Worm (Caenorhabditis elegans): ENCODE data around the gene ZK1307.9.

The ZK1307.9 gene

ce11 chrII:9649191-9649590 is at the start of gene ZK1307.9:
Gene ZK1307.9, plus strand, starts transcription at chrII:9649491.
- TF ChIP-seq mml-1 (tag; optimal IDR thresholded peaks at IDR 0.05) (no peak), nhr-43 (tag; optimal IDR thresholded peaks at IDR 0.05; ENCODE audit: poor library complexity, severe bottlenecking) (no peak), nhr-67 (tag; optimal IDR thresholded peaks at IDR 0.05) (no peak), nhr-76 (tag; optimal IDR thresholded peaks at IDR 0.05) (no peak), elt-3 (tag; optimal IDR thresholded peaks at IDR 0.05) (no peak)

ce11 chrII:9600022-9600722 is 49.1 kb upstream of the ZK1307.9 start:
- TF ChIP-seq nhr-11 (tag; optimal IDR thresholded peaks at IDR 0.05) (no peak), mml-1 (tag; optimal IDR thresholded peaks at IDR 0.05) (no peak), ama-1 (optimal IDR thresholded peaks at IDR 0.05) (peak; percentile 66), pha-4 (tag; optimal IDR thresholded peaks at IDR 0.05) (peak; percentile 48), ZK546.5 (tag; optimal IDR thresholded peaks at IDR 0.05) (no peak), zag-1 (tag; optimal IDR thresholded peaks at IDR 0.05) (no peak), nhr-23 (tag; optimal IDR thresholded peaks at IDR 0.05) (no peak), pqm-1 (tag; optimal IDR thresholded peaks at IDR 0.05) (peak; percentile 91), ceh-82 (tag; optimal IDR thresholded peaks at IDR 0.05) (no peak), fkh-10 (GFP tag; optimal IDR thresholded peaks at IDR 0.05) (no peak), jun-1 (tag; optimal IDR thresholded peaks at IDR 0.05) (no peak), nhr-43 (tag; optimal IDR thresholded peaks at IDR 0.05; ENCODE audit: poor library complexity, severe bottlenecking) (peak; percentile 0), nhr-237 (tag; optimal IDR thresholded peaks at IDR 0.05) (no peak), lin-39 (tag; optimal IDR thresholded peaks at IDR 0.05) (no peak), elt-2 (tag; optimal IDR thresholded peaks at IDR 0.05) (peak; percentile 37), nhr-76 (tag; optimal IDR thresholded peaks at IDR 0.05) (no peak)

- TF ChIP-seq snpc-4 (tag; optimal IDR thresholded peaks at IDR 0.05) (no peak), ztf-4 (tag; optimal IDR thresholded peaks at IDR 0.05) (no peak), nhr-77 (tag; optimal IDR thresholded peaks at IDR 0.05) (no peak), R02D3.7 (tag; optimal IDR thresholded peaks at IDR 0.05) (no peak), elt-2 (tag; optimal IDR thresholded peaks at IDR 0.05) (peak; percentile 71), tbx-2 (tag; optimal IDR thresholded peaks at IDR 0.05) (peak; percentile 33), pqm-1 (tag; optimal IDR thresholded peaks at IDR 0.05) (peak; percentile 71), skn-1 (tag; optimal IDR thresholded peaks at IDR 0.05) (peak; percentile 2), mdl-1 (tag; optimal IDR thresholded peaks at IDR 0.05) (peak; percentile 91), nfya-1 (tag; optimal IDR thresholded peaks at IDR 0.05; ENCODE audit: insufficient read depth) (peak; percentile 53), ama-1 (optimal IDR thresholded peaks at IDR 0.05) (peak; percentile 81), nhr-11 (tag; optimal IDR thresholded peaks at IDR 0.05) (peak; percentile 71), egl-5 (tag; optimal IDR thresholded peaks at IDR 0.05) (no peak), pha-4 (tag; optimal IDR thresholded peaks at IDR 0.05) (peak; percentile 28), fos-1 (tag; optimal IDR thresholded peaks at IDR 0.05) (no peak), nhr-23 (tag; optimal IDR thresholded peaks at IDR 0.05) (peak; percentile 91), jun-1 (tag; optimal IDR thresholded peaks at IDR 0.05) (peak; percentile 70), unc-62 (GFP tag; optimal IDR thresholded peaks at IDR 0.05) (peak; percentile 30), nhr-25 (tag; optimal IDR thresholded peaks at IDR 0.05) (peak; percentile 91), nhr-43 (tag; optimal IDR thresholded peaks at IDR 0.05; ENCODE audit: poor library complexity, severe bottlenecking) (peak; percentile 80), ceh-28 (tag; optimal IDR thresholded peaks at IDR 0.05) (peak; percentile 24), unc-39 (tag; optimal IDR thresholded peaks at IDR 0.05) (no peak), lsy-12 (tag; optimal IDR thresholded peaks at IDR 0.05) (peak; percentile 39)
Observed at ce11 chrII:9601069-9601468, 48.2 kb upstream of the ZK1307.9 start.

- TF ChIP-seq zag-1 (tag; optimal IDR thresholded peaks at IDR 0.05) = no peak
- TF ChIP-seq nhr-28 (tag; optimal IDR thresholded peaks at IDR 0.05) = no peak
- no peak for TF ChIP-seq egl-27 (tag; optimal IDR thresholded peaks at IDR 0.05)
- peak; percentile 77 for TF ChIP-seq ama-1 (optimal IDR thresholded peaks at IDR 0.05)
- no peak for TF ChIP-seq sea-2 (GFP tag; optimal IDR thresholded peaks at IDR 0.05)
- TF ChIP-seq mml-1 (tag; optimal IDR thresholded peaks at IDR 0.05) = no peak
- no peak for TF ChIP-seq hmg-11 (tag; optimal IDR thresholded peaks at IDR 0.05)
- TF ChIP-seq ceh-16 (tag; optimal IDR thresholded peaks at IDR 0.05) = no peak
- no peak for TF ChIP-seq lin-15B (tag; optimal IDR thresholded peaks at IDR 0.05)
- TF ChIP-seq mdl-1 (tag; optimal IDR thresholded peaks at IDR 0.05) = peak; percentile 40
- TF ChIP-seq elt-2 (tag; optimal IDR thresholded peaks at IDR 0.05) = peak; percentile 53
- peak; percentile 83 for TF ChIP-seq elt-1 (tag; optimal IDR thresholded peaks at IDR 0.05)
- no peak for TF ChIP-seq nhr-77 (tag; optimal IDR thresholded peaks at IDR 0.05)
- no peak for TF ChIP-seq nhr-67 (tag; optimal IDR thresholded peaks at IDR 0.05)
- TF ChIP-seq pha-4 (tag; optimal IDR thresholded peaks at IDR 0.05) = peak; percentile 16
- peak; percentile 69 for TF ChIP-seq nhr-25 (tag; optimal IDR thresholded peaks at IDR 0.05)
- no peak for TF ChIP-seq fos-1 (tag; optimal IDR thresholded peaks at IDR 0.05)
- peak; percentile 79 for TF ChIP-seq nhr-11 (tag; optimal IDR thresholded peaks at IDR 0.05)
- no peak for TF ChIP-seq nhr-76 (tag; optimal IDR thresholded peaks at IDR 0.05)
- no peak for TF ChIP-seq R02D3.7 (tag; optimal IDR thresholded peaks at IDR 0.05)
- no peak for TF ChIP-seq egl-5 (tag; optimal IDR thresholded peaks at IDR 0.05)
- TF ChIP-seq jun-1 (tag; optimal IDR thresholded peaks at IDR 0.05) = peak; percentile 41
- peak; percentile 26 for TF ChIP-seq nfya-1 (tag; optimal IDR thresholded peaks at IDR 0.05; ENCODE audit: insufficient read depth)
- peak; percentile 45 for TF ChIP-seq pqm-1 (tag; optimal IDR thresholded peaks at IDR 0.05)
- TF ChIP-seq ztf-11 (tag; optimal IDR thresholded peaks at IDR 0.05) = no peak
- TF ChIP-seq lin-39 (tag; optimal IDR thresholded peaks at IDR 0.05) = no peak
- TF ChIP-seq fkh-2 (tag; optimal IDR thresholded peaks at IDR 0.05) = no peak
- no peak for TF ChIP-seq nhr-12 (tag; optimal IDR thresholded peaks at IDR 0.05)
- no peak for TF ChIP-seq nhr-237 (tag; optimal IDR thresholded peaks at IDR 0.05)
- TF ChIP-seq lsy-12 (tag; optimal IDR thresholded peaks at IDR 0.05) = no peak
- no peak for TF ChIP-seq skn-1 (tag; optimal IDR thresholded peaks at IDR 0.05)
Observed at ce11 chrII:9601679-9602078, 47.6 kb upstream of the ZK1307.9 start.
